Worm (Caenorhabditis elegans) whole organism, L4 larva: ENCODE data around the gene K10H10.5.

ENCODE experiments used
- Y105C5A.15 ChIP-seq: fragments of 200-800 bp; sonication (Bioruptor generic); IDR thresholded peaks from 2 replicates; pipeline ENCODE4 v1.3.6; 2022; ENCODE audit warnings: missing genetic modification characterization, missing compliant biosample characterization
- daf-12 ChIP-seq: fragments of 150-350 bp; optimal IDR thresholded peaks from 2 replicates; lab custom pipeline; 2014; ENCODE audit warnings: missing biosample characterization, missing genetic modification reagents, missing genetic modification characterization
- nhr-25 ChIP-seq: sonication (generic microtip); optimal IDR thresholded peaks from 2 replicates; lab custom pipeline; 2017; ENCODE audit warnings: missing genetic modification characterization, mild to moderate bottlenecking, missing compliant biosample characterization, antibody characterized with exemption, moderate library complexity, borderline replicate concordance; ENCODE audit not compliant: insufficient read depth
- unc-130 ChIP-seq: sonication (generic microtip); optimal IDR thresholded peaks from 2 replicates; lab custom pipeline; 2016; ENCODE audit warnings: missing genetic modification reagents, missing genetic modification characterization, missing compliant biosample characterization

ce11 chrII:14501447-14501846 is at the start of gene K10H10.5:
- TF ChIP-seq daf-12 (no peak), unc-130 (GFP tag; lab: Kevin White, UChicago) (no peak), nhr-25 (tag; lab: Kevin White, UChicago) (no peak), Y105C5A.15 (no peak)
